Worm (Caenorhabditis elegans) whole organism, late embryonic: ENCODE results near the gene Y73B6BL.44.

ENCODE experiments used
- C08G9.2 ChIP-seq: sonication (generic microtip); optimal IDR thresholded peaks from 2 replicates; lab custom pipeline; 2016; ENCODE audit warnings: mild to moderate bottlenecking, missing genetic modification characterization, moderate library complexity, missing compliant biosample characterization
- C38D4.7 ChIP-seq: fragments of 200-800 bp; sonication (Bioruptor generic); optimal IDR thresholded peaks from 2 replicates; lab custom pipeline; 2018; ENCODE audit warnings: mild to moderate bottlenecking, missing genetic modification characterization, moderate library complexity, missing compliant biosample characterization
- F13H6.1 ChIP-seq: sonication (generic microtip); optimal IDR thresholded peaks from 2 replicates; lab custom pipeline; 2016; ENCODE audit warnings: missing genetic modification characterization, missing compliant biosample characterization
- K02D7.2 ChIP-seq: sonication (generic microtip); optimal IDR thresholded peaks from 2 replicates; lab custom pipeline; 2017; ENCODE audit warnings: mild to moderate bottlenecking, missing genetic modification characterization, missing compliant biosample characterization
- K09A11.1 ChIP-seq: sonication (generic microtip); optimal IDR thresholded peaks from 2 replicates; lab custom pipeline; 2017; ENCODE audit warnings: antibody characterized with exemption, mild to moderate bottlenecking, missing genetic modification characterization, missing compliant biosample characterization; ENCODE audit not compliant: insufficient read depth
- Y22D7AL.16 ChIP-seq: sonication (generic microtip); optimal IDR thresholded peaks from 2 replicates; lab custom pipeline; 2016; ENCODE audit warnings: missing genetic modification characterization, missing compliant biosample characterization
- ahr-1 ChIP-seq: sonication (generic microtip); optimal IDR thresholded peaks from 2 replicates; lab custom pipeline; 2016; ENCODE audit warnings: missing genetic modification characterization, missing compliant biosample characterization
- ceh-19 ChIP-seq: fragments of 200-800 bp; sonication (Bioruptor generic); optimal IDR thresholded peaks from 2 replicates; lab custom pipeline; 2018; ENCODE audit warnings: mild to moderate bottlenecking, missing genetic modification characterization, missing compliant biosample characterization
- ceh-2 ChIP-seq: sonication (generic microtip); optimal IDR thresholded peaks from 2 replicates; lab custom pipeline; 2016; ENCODE audit warnings: missing genotype, missing genetic modification characterization, missing compliant biosample characterization
- ceh-24 ChIP-seq: sonication (generic microtip); optimal IDR thresholded peaks from 2 replicates; lab custom pipeline; 2016; ENCODE audit warnings: mild to moderate bottlenecking, missing genetic modification characterization, missing compliant biosample characterization
- ceh-30 ChIP-seq: fragments of 150-350 bp; optimal IDR thresholded peaks from 2 replicates; lab custom pipeline; 2014; ENCODE audit warnings: missing biosample characterization, missing genetic modification characterization
- ceh-31 ChIP-seq: sonication (generic microtip); optimal IDR thresholded peaks from 2 replicates; lab custom pipeline; 2016; ENCODE audit warnings: missing genetic modification characterization, missing compliant biosample characterization
- ceh-34 ChIP-seq: sonication (generic microtip); optimal IDR thresholded peaks from 2 replicates; lab custom pipeline; 2016; ENCODE audit warnings: mild to moderate bottlenecking, missing genetic modification characterization, missing compliant biosample characterization
- ceh-45 ChIP-seq: fragments of 200-800 bp; sonication (Bioruptor generic); IDR thresholded peaks from 2 replicates; pipeline ENCODE4 v1.3.6; 2022; ENCODE audit warnings: missing genetic modification reagents, missing genetic modification characterization, missing compliant biosample characterization
- ceh-48 ChIP-seq: sonication (generic microtip); optimal IDR thresholded peaks from 2 replicates; lab custom pipeline; 2016; ENCODE audit warnings: missing genetic modification characterization, inconsistent platforms, missing compliant biosample characterization
- ceh-9 ChIP-seq: sonication (generic microtip); optimal IDR thresholded peaks from 2 replicates; lab custom pipeline; 2016; ENCODE audit warnings: mild to moderate bottlenecking, missing genetic modification characterization, inconsistent platforms, missing compliant biosample characterization
- che-1 ChIP-seq: sonication (generic microtip); optimal IDR thresholded peaks from 2 replicates; lab custom pipeline; 2016; ENCODE audit warnings: mild to moderate bottlenecking, missing genetic modification characterization, missing compliant biosample characterization
- dmd-4 ChIP-seq: sonication (generic microtip); optimal IDR thresholded peaks from 2 replicates; lab custom pipeline; 2016; ENCODE audit warnings: borderline replicate concordance, missing genetic modification characterization, missing compliant biosample characterization
- elt-2 ChIP-seq: sonication (generic microtip); optimal IDR thresholded peaks from 2 replicates; lab custom pipeline; 2016; ENCODE audit warnings: missing genetic modification reagents, missing genetic modification characterization, missing compliant biosample characterization
- elt-4 ChIP-seq: sonication (generic microtip); optimal IDR thresholded peaks from 2 replicates; lab custom pipeline; 2016; ENCODE audit warnings: missing genetic modification characterization, missing compliant biosample characterization
- fax-1 ChIP-seq: sonication (generic microtip); optimal IDR thresholded peaks from 2 replicates; lab custom pipeline; 2016; ENCODE audit warnings: missing genotype, missing genetic modification characterization, missing compliant biosample characterization
- fkh-6 ChIP-seq: sonication (generic microtip); optimal IDR thresholded peaks from 2 replicates; lab custom pipeline; 2016; ENCODE audit warnings: missing genetic modification characterization, missing compliant biosample characterization
- gmeb-2 ChIP-seq: sonication (generic microtip); optimal IDR thresholded peaks from 2 replicates; lab custom pipeline; 2016; ENCODE audit warnings: missing genetic modification characterization, inconsistent platforms, missing compliant biosample characterization
- hlh-15 ChIP-seq: sonication (generic microtip); optimal IDR thresholded peaks from 2 replicates; lab custom pipeline; 2016; ENCODE audit warnings: missing genetic modification characterization, missing compliant biosample characterization
- hlh-30 ChIP-seq: sonication (generic microtip); optimal IDR thresholded peaks from 2 replicates; lab custom pipeline; 2017; ENCODE audit warnings: antibody characterized with exemption, missing genetic modification characterization, missing compliant biosample characterization; ENCODE audit not compliant: insufficient read depth
- nhr-11 ChIP-seq: fragments of 150-350 bp; optimal IDR thresholded peaks from 2 replicates; lab custom pipeline; 2014; ENCODE audit warnings: missing biosample characterization, missing genetic modification characterization
- nhr-232 ChIP-seq: sonication (generic microtip); optimal IDR thresholded peaks from 2 replicates; lab custom pipeline; 2016; ENCODE audit warnings: missing genetic modification characterization, missing compliant biosample characterization
- odd-2 ChIP-seq: sonication (generic microtip); optimal IDR thresholded peaks from 2 replicates; lab custom pipeline; 2017; ENCODE audit warnings: antibody characterized with exemption, mild to moderate bottlenecking, missing genetic modification characterization, missing compliant biosample characterization
- pag-3 ChIP-seq: sonication (generic microtip); optimal IDR thresholded peaks from 2 replicates; lab custom pipeline; 2016; ENCODE audit warnings: missing compliant biosample characterization, missing genetic modification characterization, borderline replicate concordance
- pha-2 ChIP-seq: sonication (generic microtip); optimal IDR thresholded peaks from 2 replicates; lab custom pipeline; 2017; ENCODE audit warnings: mild to moderate bottlenecking, missing genetic modification characterization, missing compliant biosample characterization
- rnt-1 ChIP-seq: sonication (generic microtip); optimal IDR thresholded peaks from 2 replicates; lab custom pipeline; 2016; ENCODE audit warnings: missing genetic modification characterization, missing compliant biosample characterization
- sdc-2 ChIP-seq: sonication (generic microtip); optimal IDR thresholded peaks from 2 replicates; lab custom pipeline; 2016; ENCODE audit warnings: missing genotype, missing genetic modification characterization, missing compliant biosample characterization
- sox-4 ChIP-seq: sonication (generic microtip); optimal IDR thresholded peaks from 2 replicates; lab custom pipeline; 2017; ENCODE audit warnings: mild to moderate bottlenecking, missing genetic modification characterization, inconsistent platforms, missing compliant biosample characterization
- tbx-2 ChIP-seq: sonication (generic microtip); optimal IDR thresholded peaks from 2 replicates; lab custom pipeline; 2016; ENCODE audit warnings: missing genetic modification characterization, missing compliant biosample characterization
- tbx-7 ChIP-seq: sonication (generic microtip); optimal IDR thresholded peaks from 2 replicates; lab custom pipeline; 2016; ENCODE audit warnings: missing genotype, missing genetic modification characterization, missing compliant biosample characterization
- ttx-3 ChIP-seq: sonication (generic microtip); optimal IDR thresholded peaks from 2 replicates; lab custom pipeline; 2016; ENCODE audit warnings: missing genetic modification reagents, missing genetic modification characterization, missing compliant biosample characterization
- zip-5 ChIP-seq: sonication (generic microtip); optimal IDR thresholded peaks from 2 replicates; lab custom pipeline; 2016; ENCODE audit warnings: missing genetic modification characterization, missing compliant biosample characterization

Y73B6BL.44 gene

DNA sequence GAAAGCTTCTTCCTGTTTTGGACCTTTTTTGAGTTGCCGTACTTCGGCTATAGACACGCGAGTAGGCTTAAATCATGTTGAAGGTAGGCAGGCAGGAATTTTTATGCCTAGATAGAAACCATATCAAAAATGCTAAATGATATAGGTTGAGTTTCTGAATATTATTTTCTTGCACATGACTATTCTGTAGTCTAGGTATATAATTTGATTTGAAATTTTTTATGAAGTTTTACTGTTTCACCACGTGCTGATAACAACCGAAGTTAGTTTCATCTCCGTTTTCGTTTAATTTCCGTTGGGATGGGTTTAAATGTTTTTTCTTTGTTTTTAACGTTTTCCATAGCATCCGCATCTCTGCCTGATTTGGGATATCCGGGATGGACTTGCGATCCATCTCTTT is 6.4 kb upstream of the Y73B6BL.44 start, which contains the start of gene Y73B6BL.37:
TSS of gene Y73B6BL.37 (plus strand) at position 301 of the 400 bp plus-strand sequence.
- TF ChIP-seq ceh-9 (no peak), elt-2 (tag; lab: Kevin White, UChicago) (no peak), ceh-30 (tag; lab: Kevin White, UChicago) (no peak), tbx-7 (tag; lab: Kevin White, UChicago) (no peak), nhr-232 (no peak), fax-1 (tag; lab: Kevin White, UChicago) (no peak), C08G9.2 (tag; lab: Kevin White, UChicago) (no peak), fkh-6 (tag; lab: Kevin White, UChicago) (no peak), hlh-30 (tag; lab: Kevin White, UChicago) (no peak), ahr-1 (tag; lab: Kevin White, UChicago) (no peak), dmd-4 (tag; lab: Kevin White, UChicago) (no peak), tbx-2 (tag; lab: Kevin White, UChicago) (no peak), K02D7.2 (no peak), ceh-31 (no peak), rnt-1 (no peak)
- TF ChIP-seq, all 69 proteins: peak for 0

DNA sequence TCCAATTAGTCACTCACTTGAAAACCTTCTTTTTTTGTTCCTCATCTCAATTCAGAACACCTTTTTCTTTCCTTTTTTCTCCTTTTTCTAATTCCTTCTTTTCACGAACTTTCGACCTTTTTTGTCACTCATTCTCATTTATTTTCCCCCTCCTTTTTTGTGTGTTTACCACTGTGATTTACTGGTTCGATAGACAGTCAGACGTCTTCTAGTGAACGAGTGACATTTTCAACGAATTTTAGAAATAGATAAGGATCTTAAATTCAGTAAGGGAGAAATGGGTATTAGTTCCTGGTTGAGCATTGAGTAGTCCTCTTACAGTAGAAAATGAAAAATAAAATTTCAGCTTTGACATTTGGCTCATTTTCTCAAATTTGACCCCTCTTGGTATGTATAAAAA is 1.5 kb upstream of the Y73B6BL.44 start:
- TF ChIP-seq K09A11.1 (tag; lab: Kevin White, UChicago) (no peak), F13H6.1 (tag; lab: Kevin White, UChicago) (no peak), odd-2 (tag; lab: Kevin White, UChicago) (no peak), gmeb-2 (tag; lab: Kevin White, UChicago) (no peak), hlh-15 (tag; lab: Kevin White, UChicago) (no peak), pha-2 (tag; lab: Kevin White, UChicago) (no peak), tbx-7 (tag; lab: Kevin White, UChicago) (no peak), ceh-45 (GFP tag; lab: Robert Waterston, UW) (no peak), elt-4 (tag; lab: Kevin White, UChicago) (no peak), fkh-6 (tag; lab: Kevin White, UChicago) (no peak), ceh-48 (tag; lab: Kevin White, UChicago) (no peak), pag-3 (tag; lab: Kevin White, UChicago) (no peak), K02D7.2 (no peak), sox-4 (tag; lab: Kevin White, UChicago) (no peak), ceh-9 (no peak), ceh-34 (no peak)

DNA sequence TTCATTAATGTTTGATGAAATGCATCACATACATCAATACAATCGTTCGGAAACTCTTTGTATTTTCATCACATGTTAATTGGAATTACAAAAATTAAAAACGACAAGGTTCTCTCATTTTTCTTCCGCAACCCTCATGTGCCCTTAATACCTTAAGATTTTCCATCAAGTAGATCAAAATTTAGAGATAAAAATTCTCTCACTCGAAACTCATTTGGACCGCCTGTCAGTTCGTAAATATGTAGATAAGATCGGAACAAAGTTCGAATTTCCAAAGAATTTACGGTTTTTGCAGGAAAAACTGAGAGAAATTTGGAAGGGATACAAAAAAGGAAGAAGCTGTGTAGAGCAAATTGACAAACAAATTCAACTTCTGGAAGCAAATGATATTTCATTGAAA is 2.7 kb downstream of the Y73B6BL.44 start:
- TF ChIP-seq ttx-3 (tag; lab: Kevin White, UChicago) (no peak), odd-2 (tag; lab: Kevin White, UChicago) (no peak), fkh-6 (tag; lab: Kevin White, UChicago) (no peak), sox-4 (tag; lab: Kevin White, UChicago) (no peak), K09A11.1 (tag; lab: Kevin White, UChicago) (no peak), rnt-1 (no peak), nhr-11 (tag; lab: Kevin White, UChicago) (no peak), che-1 (no peak), sdc-2 (tag; lab: Kevin White, UChicago) (no peak), ceh-31 (no peak), ceh-48 (tag; lab: Kevin White, UChicago) (no peak), Y22D7AL.16 (tag; lab: Kevin White, UChicago) (no peak), ceh-24 (tag; lab: Kevin White, UChicago) (no peak), zip-5 (tag; lab: Kevin White, UChicago) (no peak), ceh-19 (GFP tag; lab: Kevin White, UChicago) (no peak), ceh-2 (tag; lab: Kevin White, UChicago) (no peak), C38D4.7 (GFP tag; lab: Kevin White, UChicago) (no peak)
